Worm (Caenorhabditis elegans) whole organism, early embryonic: Measurements from ENCODE around the gene srh-270.

Source experiments
- F13C5.2 ChIP-seq: sonication (generic microtip); optimal IDR thresholded peaks from 2 replicates; lab custom pipeline; 2017; ENCODE audit warnings: mild to moderate bottlenecking, missing genetic modification characterization, inconsistent platforms, missing compliant biosample characterization
- aly-1 ChIP-seq: sonication (generic microtip); optimal IDR thresholded peaks from 2 replicates; lab custom pipeline; 2016; ENCODE audit warnings: missing genetic modification characterization, missing compliant biosample characterization
- ceh-13 ChIP-seq: fragments of 200-800 bp; sonication (Bioruptor generic); optimal IDR thresholded peaks from 2 replicates; lab custom pipeline; 2018; ENCODE audit warnings: mild to moderate bottlenecking, missing genetic modification characterization, missing compliant biosample characterization
- ets-7 ChIP-seq: sonication (generic microtip); optimal IDR thresholded peaks from 2 replicates; lab custom pipeline; 2016; ENCODE audit warnings: missing genotype, missing genetic modification characterization, missing compliant biosample characterization
- flt-1 ChIP-seq: fragments of 200-800 bp; sonication (Bioruptor generic); IDR thresholded peaks from 2 replicates; pipeline ENCODE4 v1.3.6; 2022; ENCODE audit warnings: missing genetic modification characterization, missing compliant biosample characterization
- hmg-4 ChIP-seq: fragments of 200-800 bp; sonication (Bioruptor generic); optimal IDR thresholded peaks from 2 replicates; lab custom pipeline; 2018; ENCODE audit warnings: mild to moderate bottlenecking, missing genetic modification characterization, missing compliant biosample characterization
- hnd-1 ChIP-seq: sonication (generic microtip); optimal IDR thresholded peaks from 2 replicates; lab custom pipeline; 2016; ENCODE audit warnings: missing genetic modification characterization, missing compliant biosample characterization
- pes-1 ChIP-seq: fragments of 200-800 bp; sonication (Bioruptor generic); IDR thresholded peaks from 2 replicates; pipeline ENCODE4 v1.3.6; 2022; ENCODE audit warnings: missing genetic modification reagents, missing genetic modification characterization, missing compliant biosample characterization
- sea-1 ChIP-seq: fragments of 200-800 bp; sonication (Bioruptor generic); conservative IDR thresholded peaks from 2 replicates; pipeline ENCODE4 v1.3.6; 2022; ENCODE audit warnings: missing genetic modification characterization, missing compliant biosample characterization
- tbx-37 ChIP-seq: fragments of 200-800 bp; sonication (Bioruptor generic); conservative IDR thresholded peaks from 2 replicates; pipeline ENCODE4 v1.3.6; 2022; ENCODE audit warnings: missing genetic modification reagents, missing genetic modification characterization, missing compliant biosample characterization

- TF ChIP-seq pes-1 (GFP tag; lab: Robert Waterston, UW) = no peak
- no peak for TF ChIP-seq hmg-4 (GFP tag; lab: Kevin White, UChicago)
- no peak for TF ChIP-seq flt-1 (GFP tag; lab: Robert Waterston, UW)
- no peak for TF ChIP-seq ets-7 (tag; lab: Kevin White, UChicago)
- no peak for TF ChIP-seq sea-1 (GFP tag; lab: Robert Waterston, UW)
- no peak for TF ChIP-seq hnd-1 (tag; lab: Kevin White, UChicago)
- no peak for TF ChIP-seq tbx-37
- TF ChIP-seq aly-1 (tag; lab: Kevin White, UChicago) = no peak
- no peak for TF ChIP-seq F13C5.2 (tag; lab: Kevin White, UChicago)
- no peak for TF ChIP-seq ceh-13 (GFP tag; lab: Kevin White, UChicago)
Measured at ce11 chrV:2876188-2876831, 14.9 kb upstream of the srh-270 start.
